Fruit fly (Drosophila melanogaster) whole organism, embryonic: Measurements from ENCODE around the gene Wdfy2.
A peak's percentile ranks its signal among the peaks of the same experiment; 100 is the strongest.

Source experiments
- Bteb2 ChIP-seq: fragments of 200-800 bp; sonication (Bioruptor generic); optimal IDR thresholded peaks from 2 replicates; lab custom pipeline; 2016; ENCODE audit warnings: missing biosample characterization, missing genetic modification characterization
- CG10147 ChIP-seq: fragments of 200-800 bp; sonication (Bioruptor generic); optimal IDR thresholded peaks from 2 replicates; lab custom pipeline; 2019; ENCODE audit warnings: missing biosample characterization, mild to moderate bottlenecking, missing genetic modification characterization, moderate library complexity
- CG1024 ChIP-seq: fragments of 200-800 bp; sonication (Bioruptor generic); IDR thresholded peaks from 2 replicates; pipeline ENCODE4 v1.3.6; 2022; ENCODE audit warnings: missing biosample characterization, missing genetic modification characterization
- CG10431 ChIP-seq: fragments of 200-800 bp; sonication (Bioruptor generic); optimal IDR thresholded peaks from 3 replicates; lab custom pipeline; 2018; ENCODE audit warnings: missing biosample characterization, mild to moderate bottlenecking, missing genetic modification characterization
- CG11247 ChIP-seq: fragments of 200-800 bp; sonication (Bioruptor generic); IDR thresholded peaks from 2 replicates; pipeline ENCODE4 v1.3.6; 2022; ENCODE audit warnings: missing biosample characterization, missing genetic modification characterization
- CG11695 ChIP-seq: fragments of 200-800 bp; sonication (Bioruptor generic); IDR thresholded peaks from 3 replicates; pipeline ENCODE4 v1.3.6; 2022; ENCODE audit warnings: missing biosample characterization, missing genetic modification characterization
- CG14014 ChIP-seq: fragments of 200-800 bp; sonication (Bioruptor generic); IDR thresholded peaks from 2 replicates; pipeline ENCODE4 v1.3.6; 2022; ENCODE audit warnings: missing biosample characterization, missing genetic modification characterization
- CG15073 ChIP-seq: fragments of 200-800 bp; sonication (Bioruptor generic); optimal IDR thresholded peaks from 2 replicates; lab custom pipeline; 2016; ENCODE audit warnings: missing biosample characterization, missing genetic modification characterization
- CG15601 ChIP-seq: fragments of 200-800 bp; sonication (Bioruptor generic); optimal IDR thresholded peaks from 3 replicates; lab custom pipeline; 2019; ENCODE audit warnings: missing biosample characterization, mild to moderate bottlenecking, missing genetic modification characterization, moderate library complexity
- CG17328 ChIP-seq: fragments of 200-800 bp; sonication (Bioruptor generic); IDR thresholded peaks from 2 replicates; pipeline ENCODE4 v1.3.6; 2022; ENCODE audit warnings: missing biosample characterization, missing genetic modification characterization
- CG6175 ChIP-seq: fragments of 200-800 bp; sonication (Bioruptor generic); IDR thresholded peaks from 3 replicates; pipeline ENCODE4 v1.3.6; 2022; ENCODE audit warnings: missing biosample characterization, missing genetic modification characterization
- CG7556 ChIP-seq: fragments of 200-800 bp; sonication (Bioruptor generic); optimal IDR thresholded peaks from 2 replicates; lab custom pipeline; 2017; ENCODE audit warnings: missing biosample characterization, mild to moderate bottlenecking, missing genetic modification characterization
- CG8290 ChIP-seq, 3 experiments: fragments of 200-800 bp; sonication (Bioruptor generic); optimal IDR thresholded peaks; 2 replicates each; lab custom pipeline; 2016 to 2019; ENCODE audit warnings: missing biosample characterization in 3 of 3, missing genetic modification characterization in 3 of 3, mild to moderate bottlenecking in 2 of 3, moderate library complexity in 1 of 3
- CG8359 ChIP-seq: fragments of 200-800 bp; sonication (Bioruptor generic); optimal IDR thresholded peaks from 2 replicates; lab custom pipeline; 2017; ENCODE audit warnings: missing biosample characterization, mild to moderate bottlenecking, missing genetic modification characterization, borderline replicate concordance
- CG8478 ChIP-seq: fragments of >200 bp; optimal IDR thresholded peaks from 2 replicates; lab custom pipeline; 2018
- CG9727 ChIP-seq: fragments of 200-800 bp; sonication (Bioruptor generic); optimal IDR thresholded peaks from 3 replicates; lab custom pipeline; 2017; ENCODE audit warnings: missing biosample characterization, mild to moderate bottlenecking, missing genetic modification characterization
- CTCF ChIP-seq: fragments of 200-800 bp; sonication (Bioruptor generic); optimal IDR thresholded peaks from 2 replicates; lab custom pipeline; 2017; ENCODE audit warnings: missing biosample characterization, mild to moderate bottlenecking, missing genetic modification characterization, moderate library complexity
- D19A ChIP-seq: fragments of 200-800 bp; optimal IDR thresholded peaks from 3 replicates; lab custom pipeline; 2019; ENCODE audit warnings: missing biosample characterization, mild to moderate bottlenecking, missing genetic modification characterization, moderate library complexity
- Dad ChIP-seq: fragments of 200-800 bp; sonication (Bioruptor generic); optimal IDR thresholded peaks from 3 replicates; lab custom pipeline; 2016; ENCODE audit warnings: missing biosample characterization, missing genetic modification characterization
- Fer1 ChIP-seq: fragments of 200-800 bp; sonication (Bioruptor generic); optimal IDR thresholded peaks from 2 replicates; lab custom pipeline; 2017; ENCODE audit warnings: missing biosample characterization, mild to moderate bottlenecking, missing genetic modification characterization
- Gsc ChIP-seq: fragments of 200-800 bp; sonication (Bioruptor generic); IDR thresholded peaks from 2 replicates; pipeline ENCODE4 v1.3.6; 2022; ENCODE audit warnings: missing biosample characterization, missing genetic modification characterization
- H2.0 ChIP-seq: fragments of 200-800 bp; sonication (Bioruptor generic); IDR thresholded peaks from 2 replicates; pipeline ENCODE4 v1.3.6; 2022; ENCODE audit warnings: missing biosample characterization, missing genetic modification characterization
- HLHmδ ChIP-seq: fragments of 200-800 bp; sonication (Bioruptor generic); optimal IDR thresholded peaks from 2 replicates; lab custom pipeline; 2018; ENCODE audit warnings: missing biosample characterization, mild to moderate bottlenecking, missing genetic modification characterization, moderate library complexity
- HmgZ ChIP-seq: fragments of 200-800 bp; sonication (Bioruptor generic); optimal IDR thresholded peaks from 2 replicates; lab custom pipeline; 2018; ENCODE audit warnings: missing biosample characterization, mild to moderate bottlenecking, missing genetic modification characterization
- Meics ChIP-seq: fragments of 200-800 bp; sonication (Bioruptor generic); optimal IDR thresholded peaks from 2 replicates; lab custom pipeline; 2017; ENCODE audit warnings: missing biosample characterization, mild to moderate bottlenecking, missing genetic modification characterization
- NC2α ChIP-seq: fragments of 200-800 bp; sonication (Bioruptor generic); optimal IDR thresholded peaks from 2 replicates; lab custom pipeline; 2016; ENCODE audit warnings: missing biosample characterization, missing genetic modification characterization
- Neu2 ChIP-seq: fragments of 200-800 bp; sonication (Bioruptor generic); optimal IDR thresholded peaks from 3 replicates; lab custom pipeline; 2016; ENCODE audit warnings: missing biosample characterization, missing genetic modification characterization, borderline replicate concordance
- Nf-YC ChIP-seq: fragments of 200-800 bp; optimal IDR thresholded peaks from 3 replicates; lab custom pipeline; 2019; ENCODE audit warnings: missing biosample characterization, mild to moderate bottlenecking, missing genetic modification characterization, moderate library complexity
- Opbp ChIP-seq: fragments of 200-800 bp; sonication (Bioruptor generic); IDR thresholded peaks from 3 replicates; pipeline ENCODE4 v1.3.6; 2022; ENCODE audit warnings: missing biosample characterization, missing genetic modification characterization; ENCODE audit not compliant: partially characterized antibody
- Ptx1 ChIP-seq: fragments of 200-800 bp; sonication (Bioruptor generic); IDR thresholded peaks from 2 replicates; pipeline ENCODE4 v1.3.6; 2022; ENCODE audit warnings: missing biosample characterization, missing genetic modification characterization
- Ssrp ChIP-seq: fragments of 200-800 bp; sonication (Bioruptor generic); optimal IDR thresholded peaks from 2 replicates; lab custom pipeline; 2018; ENCODE audit warnings: missing biosample characterization, mild to moderate bottlenecking, missing genetic modification characterization, moderate library complexity
- Tbp ChIP-seq: fragments of >200 bp; optimal IDR thresholded peaks from 2 replicates; lab custom pipeline; 2018; ENCODE audit warnings: missing biosample characterization, missing genetic modification characterization
- Xrp1 ChIP-seq: fragments of 200-800 bp; sonication (Bioruptor generic); IDR thresholded peaks from 2 replicates; pipeline ENCODE4 v1.3.6; 2022; ENCODE audit warnings: missing biosample characterization, missing genetic modification characterization
- ash1 ChIP-seq: fragments of 200-800 bp; sonication (Bioruptor generic); optimal IDR thresholded peaks from 2 replicates; lab custom pipeline; 2018; ENCODE audit warnings: missing biosample characterization, mild to moderate bottlenecking, missing genetic modification characterization
- az2 ChIP-seq: fragments of 200-800 bp; sonication (Bioruptor generic); optimal IDR thresholded peaks from 3 replicates; lab custom pipeline; 2016; ENCODE audit warnings: missing biosample characterization, missing genetic modification characterization
- bbx ChIP-seq: fragments of 200-800 bp; sonication (Bioruptor generic); IDR thresholded peaks from 2 replicates; pipeline ENCODE4 v1.3.6; 2022; ENCODE audit warnings: missing biosample characterization, missing genetic modification characterization; ENCODE audit not compliant: partially characterized antibody
- ci ChIP-seq: fragments of 200-800 bp; sonication (Bioruptor generic); IDR thresholded peaks from 3 replicates; pipeline ENCODE4 v1.3.6; 2022; ENCODE audit warnings: missing biosample characterization, missing genetic modification characterization
- cwo ChIP-seq: fragments of 200-800 bp; sonication (Bioruptor generic); optimal IDR thresholded peaks from 3 replicates; lab custom pipeline; 2017; ENCODE audit warnings: missing biosample characterization, missing genetic modification characterization, mild to moderate bottlenecking, moderate library complexity, missing genetic modification reagents
- grn ChIP-seq: fragments of 200-800 bp; sonication (Bioruptor generic); optimal IDR thresholded peaks from 3 replicates; lab custom pipeline; 2017; ENCODE audit warnings: missing biosample characterization, missing genetic modification characterization
- ind ChIP-seq: fragments of 200-800 bp; sonication (Bioruptor generic); optimal IDR thresholded peaks from 3 replicates; lab custom pipeline; 2016; ENCODE audit warnings: missing biosample characterization, missing genetic modification characterization
- kni ChIP-seq: fragments of 200-800 bp; sonication (Bioruptor generic); optimal IDR thresholded peaks from 3 replicates; lab custom pipeline; 2017; ENCODE audit warnings: mild to moderate bottlenecking, missing biosample characterization, missing genetic modification reagents, missing genetic modification characterization
- prd ChIP-seq, 3 experiments: fragments of >200 bp in 2 of 3; fragments of 200-800 bp in 1 of 3; sonication (Bioruptor generic) in 1 of 3; optimal IDR thresholded peaks in 2 of 3; IDR thresholded peaks in 1 of 3; 2 replicates in 2 of 3; 3 replicates in 1 of 3; pipeline versions ENCODE4 v1.3.6 to Lab custom; 2017 to 2022; ENCODE audit warnings: missing biosample characterization in 1 of 3, missing genetic modification characterization in 1 of 3
- repo ChIP-seq: fragments of 200-800 bp; sonication (Bioruptor generic); optimal IDR thresholded peaks from 2 replicates; lab custom pipeline; 2016; ENCODE audit warnings: missing biosample characterization, missing genetic modification characterization
- sna ChIP-seq: fragments of 200-800 bp; sonication (Bioruptor generic); IDR thresholded peaks from 2 replicates; pipeline ENCODE4 v1.3.6; 2022; ENCODE audit warnings: missing biosample characterization, missing genetic modification characterization; ENCODE audit not compliant: partially characterized antibody
- stc ChIP-seq: fragments of 200-800 bp; sonication (Bioruptor generic); IDR thresholded peaks from 2 replicates; pipeline ENCODE4 v1.3.6; 2022; ENCODE audit warnings: missing biosample characterization, missing genetic modification characterization
- tna ChIP-seq: fragments of 200-800 bp; sonication (Bioruptor generic); IDR thresholded peaks from 2 replicates; pipeline ENCODE4 v1.3.6; 2022; ENCODE audit warnings: missing biosample characterization, missing genetic modification characterization; ENCODE audit not compliant: partially characterized antibody
- toy ChIP-seq: fragments of 200-800 bp; sonication (Bioruptor generic); IDR thresholded peaks from 2 replicates; pipeline ENCODE4 v1.3.6; 2022; ENCODE audit warnings: missing biosample characterization, missing genetic modification characterization
- trh ChIP-seq: fragments of 200-800 bp; sonication (Bioruptor generic); optimal IDR thresholded peaks from 2 replicates; lab custom pipeline; 2016; ENCODE audit warnings: missing biosample characterization, missing genetic modification characterization
- zfh2 ChIP-seq: fragments of 200-800 bp; sonication (Bioruptor generic); optimal IDR thresholded peaks from 2 replicates; lab custom pipeline; 2016; ENCODE audit warnings: missing biosample characterization, missing genetic modification characterization

The Wdfy2 gene

DNA sequence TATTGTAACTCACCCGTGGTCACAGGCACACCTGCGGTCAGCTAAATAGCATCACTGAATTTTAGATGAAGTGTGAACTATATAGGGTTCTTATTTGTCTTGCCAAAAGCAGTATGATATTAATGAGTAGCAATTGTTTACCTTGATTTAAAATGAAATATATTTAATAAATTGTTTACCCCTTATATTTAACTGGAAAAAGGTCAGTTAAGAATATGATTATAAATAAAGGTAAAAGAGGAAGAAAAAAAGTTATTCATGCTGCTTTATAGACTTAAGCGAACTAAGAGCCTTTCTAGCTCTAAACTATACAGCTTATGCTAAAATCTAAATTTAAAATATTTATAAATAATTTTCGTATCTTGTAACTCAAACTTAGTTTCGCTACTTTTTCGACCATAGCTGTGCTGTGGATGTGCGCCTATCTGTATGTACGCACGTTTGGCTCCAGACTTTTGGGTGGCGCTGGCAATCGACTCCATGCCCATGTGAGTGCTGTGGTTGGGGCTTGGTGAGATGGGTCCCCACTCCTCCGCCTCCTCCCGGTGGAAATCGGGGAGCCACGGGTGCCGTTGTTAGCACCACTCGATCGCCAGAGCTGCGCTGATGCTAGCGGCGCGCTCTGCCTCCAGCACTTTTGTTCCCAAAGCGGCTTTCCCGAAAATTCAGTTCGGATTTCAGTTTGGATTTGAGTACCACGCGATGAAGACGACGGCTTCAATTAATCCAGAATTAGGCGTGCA is 19.1 kb downstream of the Wdfy2 start, which contains the start of gene loh (continued):
- TF ChIP-seq CG15073 (no peak), CG6175 (GFP tag; lab: Robert Waterston, UW) (no peak), CG10431 (peak; percentile 25), Ptx1 (GFP tag; lab: Robert Waterston, UW) (no peak; the same call in 1 of the 2 replicates), grn (GFP tag; lab: Kevin White, UChicago) (no peak), Neu2 (no peak), bbx (GFP tag; lab: Robert Waterston, UW) (no peak), tna (GFP tag; lab: Robert Waterston, UW) (no peak), NC2α (no peak), Bteb2 (GFP tag; lab: Kevin White, UChicago) (no peak), Fer1 (GFP tag; lab: Kevin White, UChicago) (peak; percentile 51), Dad (GFP tag; lab: Kevin White, UChicago) (no peak), Xrp1 (peak; percentile 57; the same call in 1 of the 2 replicates), CG7556 (GFP tag; lab: Kevin White, UChicago) (peak; percentile 84), CG14014 (no peak), prd (optimal IDR thresholded peaks at IDR 0.05; lab: Kevin White, UChicago) (no peak), prd (GFP tag; IDR thresholded peaks at IDR 0.05; lab: Robert Waterston, UW) (no peak), toy (no peak), sna (no peak), CTCF (no peak), HLHmδ (no peak), CG9727 (peak; percentile 68), D19A (tag; lab: Kevin White, UChicago) (peak; percentile 74), trh (GFP tag; lab: Kevin White, UChicago) (peak; percentile 7), zfh2 (GFP tag; lab: Kevin White, UChicago) (no peak), Tbp (GFP tag; lab: Kevin White, UChicago) (no peak), HmgZ (no peak), ind (GFP tag; lab: Kevin White, UChicago) (peak; percentile 51), ci (GFP tag; lab: Robert Waterston, UW) (peak; percentile 65; the same call in 2 of the 3 replicates), CG8359 (GFP tag; lab: Kevin White, UChicago) (peak; percentile 49), CG15601 (tag; lab: Kevin White, UChicago) (peak; percentile 56), Nf-YC (peak; percentile 52), ash1 (GFP tag; lab: Kevin White, UChicago) (no peak), Meics (GFP tag; lab: Kevin White, UChicago) (no peak), kni (no peak), repo (GFP tag; lab: Kevin White, UChicago) (no peak), CG8478 (lab: Kevin White, UChicago) (no peak), cwo (GFP tag; lab: Kevin White, UChicago) (no peak), az2 (peak; percentile 45), Opbp (GFP tag; lab: Robert Waterston, UW) (no peak), CG1024 (0 out of 2 replicates have a peak, but pooled peaks have one; percentile 24), Ssrp (tag; lab: Kevin White, UChicago) (peak; percentile 63), CG10147 (GFP tag; lab: Kevin White, UChicago) (peak; percentile 47), CG11695 (GFP tag; lab: Robert Waterston, UW) (peak; percentile 49; the same call in 1 of the 3 replicates), H2.0 (GFP tag; lab: Robert Waterston, UW) (no peak), stc (GFP tag; lab: Robert Waterston, UW) (0 out of 2 replicates have a peak, but pooled peaks have one; percentile 39), CG8290 (GFP tag; optimal IDR thresholded peaks at IDR 0.05; lab: Kevin White, UChicago) (no peak), CG8290 (tag; optimal IDR thresholded peaks at IDR 0.05; lab: Kevin White, UChicago) (no peak), CG17328 (no peak), Gsc (GFP tag; lab: Robert Waterston, UW) (no peak), CG11247 (GFP tag; lab: Robert Waterston, UW) (no peak)
